Fruit fly (Drosophila melanogaster) whole organism, embryonic: Measurements from ENCODE around the gene CG7985.
A peak's percentile ranks its signal among the peaks of the same experiment; 100 is the strongest.

Experiments
- ATbp ChIP-seq: fragments of 200-800 bp; sonication (Bioruptor generic); optimal IDR thresholded peaks from 2 replicates; lab custom pipeline; 2017; ENCODE audit warnings: missing biosample characterization, mild to moderate bottlenecking, missing genetic modification characterization, missing genetic modification reagents
- Abd-B ChIP-seq: fragments of 200-800 bp; sonication (Bioruptor generic); optimal IDR thresholded peaks from 2 replicates; lab custom pipeline; 2018; ENCODE audit warnings: missing biosample characterization, mild to moderate bottlenecking, missing genetic modification characterization, moderate library complexity
- Atf6 ChIP-seq: fragments of 200-800 bp; sonication (Bioruptor generic); IDR thresholded peaks from 2 replicates; pipeline ENCODE4 v1.3.6; 2022; ENCODE audit warnings: missing biosample characterization, missing genetic modification characterization
- CG10654 ChIP-seq: fragments of 200-800 bp; sonication (Bioruptor generic); optimal IDR thresholded peaks from 2 replicates; lab custom pipeline; 2016; ENCODE audit warnings: missing biosample characterization, missing genetic modification characterization
- CG12155 ChIP-seq: fragments of 200-800 bp; sonication (Bioruptor generic); optimal IDR thresholded peaks from 3 replicates; lab custom pipeline; 2016; ENCODE audit warnings: missing biosample characterization, missing genetic modification characterization
- CG1233 ChIP-seq: fragments of 200-800 bp; sonication (Bioruptor generic); optimal IDR thresholded peaks from 4 replicates; lab custom pipeline; 2018; ENCODE audit warnings: missing biosample characterization, mild to moderate bottlenecking, missing genetic modification characterization
- CG13296 ChIP-seq: fragments of 200-800 bp; sonication (Bioruptor generic); optimal IDR thresholded peaks from 3 replicates; lab custom pipeline; 2018; ENCODE audit warnings: missing biosample characterization, mild to moderate bottlenecking, missing genetic modification characterization
- CG13424 ChIP-seq: fragments of 200-800 bp; sonication (Bioruptor generic); optimal IDR thresholded peaks from 2 replicates; lab custom pipeline; 2019; ENCODE audit warnings: missing biosample characterization, mild to moderate bottlenecking, missing genetic modification characterization, moderate library complexity
- CG13775 ChIP-seq: fragments of 200-800 bp; sonication (Bioruptor generic); optimal IDR thresholded peaks from 3 replicates; lab custom pipeline; 2017; ENCODE audit warnings: missing biosample characterization, mild to moderate bottlenecking, missing genetic modification characterization
- CG17361 ChIP-seq: fragments of 200-800 bp; sonication (Bioruptor generic); IDR thresholded peaks from 3 replicates; pipeline ENCODE4 v1.3.6; 2022; ENCODE audit warnings: missing biosample characterization, missing genetic modification characterization
- CG2875 ChIP-seq: fragments of 200-800 bp; sonication (Bioruptor generic); optimal IDR thresholded peaks from 2 replicates; lab custom pipeline; 2017; ENCODE audit warnings: missing biosample characterization, mild to moderate bottlenecking, missing genetic modification characterization, missing genetic modification reagents
- CG2889 ChIP-seq: fragments of 200-800 bp; sonication (Bioruptor generic); IDR thresholded peaks from 3 replicates; pipeline ENCODE4 v1.3.6; 2022; ENCODE audit warnings: missing biosample characterization, missing genetic modification characterization
- CG3407 ChIP-seq: fragments of 200-800 bp; sonication (Bioruptor generic); optimal IDR thresholded peaks from 2 replicates; lab custom pipeline; 2018; ENCODE audit warnings: missing biosample characterization, mild to moderate bottlenecking, missing genetic modification characterization
- CG3847 ChIP-seq: fragments of 200-800 bp; sonication (Bioruptor generic); IDR thresholded peaks from 2 replicates; pipeline ENCODE4 v1.3.6; 2022; ENCODE audit warnings: missing biosample characterization, missing genetic modification characterization
- CG4282 ChIP-seq: fragments of 200-800 bp; sonication (Bioruptor generic); optimal IDR thresholded peaks from 2 replicates; lab custom pipeline; 2016; ENCODE audit warnings: missing biosample characterization, missing genetic modification characterization
- CG4854 ChIP-seq: fragments of 200-800 bp; sonication (Bioruptor generic); optimal IDR thresholded peaks from 2 replicates; lab custom pipeline; 2016; ENCODE audit warnings: missing biosample characterization, missing genetic modification characterization, inconsistent platforms
- CG6175 ChIP-seq: fragments of 200-800 bp; sonication (Bioruptor generic); IDR thresholded peaks from 3 replicates; pipeline ENCODE4 v1.3.6; 2022; ENCODE audit warnings: missing biosample characterization, missing genetic modification characterization
- CG7556 ChIP-seq: fragments of 200-800 bp; sonication (Bioruptor generic); optimal IDR thresholded peaks from 2 replicates; lab custom pipeline; 2017; ENCODE audit warnings: missing biosample characterization, mild to moderate bottlenecking, missing genetic modification characterization
- CG8388 ChIP-seq: fragments of 200-800 bp; sonication (Bioruptor generic); optimal IDR thresholded peaks from 2 replicates; lab custom pipeline; 2019; ENCODE audit warnings: missing biosample characterization, mild to moderate bottlenecking, missing genetic modification characterization, moderate library complexity
- CG9727 ChIP-seq: fragments of 200-800 bp; sonication (Bioruptor generic); optimal IDR thresholded peaks from 3 replicates; lab custom pipeline; 2017; ENCODE audit warnings: missing biosample characterization, mild to moderate bottlenecking, missing genetic modification characterization
- CTCF ChIP-seq: fragments of 200-800 bp; sonication (Bioruptor generic); optimal IDR thresholded peaks from 2 replicates; lab custom pipeline; 2017; ENCODE audit warnings: missing biosample characterization, mild to moderate bottlenecking, missing genetic modification characterization, moderate library complexity
- D19B ChIP-seq: fragments of 200-800 bp; sonication (Bioruptor generic); optimal IDR thresholded peaks from 2 replicates; lab custom pipeline; 2017; ENCODE audit warnings: missing biosample characterization, mild to moderate bottlenecking, missing genetic modification characterization
- Doc2 ChIP-seq: fragments of 200-800 bp; sonication (Bioruptor generic); IDR thresholded peaks from 2 replicates; pipeline ENCODE4 v1.3.6; 2022; ENCODE audit warnings: missing biosample characterization, missing genetic modification characterization
- Ets65A ChIP-seq: fragments of 200-800 bp; sonication (Bioruptor generic); peaks from one replicate; lab custom pipeline; 2016; ENCODE audit warnings: missing biosample characterization, missing genetic modification characterization
- Fer2 ChIP-seq: fragments of 200-800 bp; sonication (Bioruptor generic); optimal IDR thresholded peaks from 2 replicates; lab custom pipeline; 2018; ENCODE audit warnings: missing biosample characterization, mild to moderate bottlenecking, missing genetic modification characterization, moderate library complexity
- HLH4C ChIP-seq: fragments of 200-800 bp; sonication (Bioruptor generic); IDR thresholded peaks from 3 replicates; pipeline ENCODE4 v1.3.6; 2022; ENCODE audit warnings: missing biosample characterization, missing genetic modification characterization; ENCODE audit not compliant: partially characterized antibody
- HLH54F ChIP-seq: fragments of 200-800 bp; sonication (Bioruptor generic); optimal IDR thresholded peaks from 3 replicates; lab custom pipeline; 2016; ENCODE audit warnings: missing biosample characterization, missing genetic modification characterization
- Lpt ChIP-seq: fragments of >200 bp; optimal IDR thresholded peaks from 2 replicates; lab custom pipeline; 2018; ENCODE audit warnings: missing biosample characterization, missing genetic modification characterization
- Med ChIP-seq: fragments of 200-800 bp; sonication (Bioruptor generic); peaks from one replicate; lab custom pipeline; 2016; ENCODE audit warnings: missing biosample characterization, missing genetic modification characterization, mild to moderate bottlenecking, inconsistent platforms, moderate library complexity
- Nf-YC ChIP-seq: fragments of 200-800 bp; optimal IDR thresholded peaks from 3 replicates; lab custom pipeline; 2019; ENCODE audit warnings: missing biosample characterization, mild to moderate bottlenecking, missing genetic modification characterization, moderate library complexity
- Rfx ChIP-seq: fragments of 200-800 bp; sonication (Bioruptor generic); IDR thresholded peaks from 2 replicates; pipeline ENCODE4 v1.3.6; 2022; ENCODE audit warnings: missing biosample characterization, missing genetic modification characterization
- Side ChIP-seq: fragments of 200-800 bp; sonication (Bioruptor generic); optimal IDR thresholded peaks from 2 replicates; lab custom pipeline; 2016; ENCODE audit warnings: missing biosample characterization, missing genetic modification characterization
- Stat92E ChIP-seq, 3 experiments: fragments of >200 bp in 2 of 3; fragments of 200-800 bp in 1 of 3; sonication (Bioruptor generic) in 1 of 3; optimal IDR thresholded peaks; 2 replicates each; lab custom pipeline; 2017 to 2019; ENCODE audit warnings: missing biosample characterization in 3 of 3, missing genetic modification characterization in 3 of 3, mild to moderate bottlenecking in 1 of 3, moderate library complexity in 1 of 3
- Taf1 ChIP-seq: fragments of 200-800 bp; sonication (Bioruptor generic); IDR thresholded peaks from 2 replicates; pipeline ENCODE4 v1.3.6; 2022; ENCODE audit warnings: missing biosample characterization, missing genetic modification characterization
- az2 ChIP-seq: fragments of 200-800 bp; sonication (Bioruptor generic); optimal IDR thresholded peaks from 3 replicates; lab custom pipeline; 2016; ENCODE audit warnings: missing biosample characterization, missing genetic modification characterization
- bsh ChIP-seq, 2 experiments: fragments of 200-800 bp; sonication (Bioruptor generic); optimal IDR thresholded peaks; 2 replicates each; lab custom pipeline; 2017 to 2018; ENCODE audit warnings: mild to moderate bottlenecking in 2 of 2, missing biosample characterization in 2 of 2, missing genetic modification characterization in 2 of 2, moderate library complexity in 1 of 2
- chm ChIP-seq: fragments of 200-800 bp; sonication (Bioruptor generic); IDR thresholded peaks from 2 replicates; pipeline ENCODE4 v1.3.6; 2022; ENCODE audit warnings: missing biosample characterization, missing genetic modification characterization
- fd64A ChIP-seq: fragments of 200-800 bp; sonication (Bioruptor generic); optimal IDR thresholded peaks from 3 replicates; lab custom pipeline; 2018; ENCODE audit warnings: missing biosample characterization, mild to moderate bottlenecking, missing genetic modification characterization
- hb ChIP-seq: fragments of 200-800 bp; sonication (Bioruptor generic); IDR thresholded peaks from 3 replicates; pipeline ENCODE4 v1.3.6; 2022; ENCODE audit warnings: missing biosample characterization, missing genetic modification characterization; ENCODE audit not compliant: partially characterized antibody
- her ChIP-seq: fragments of 200-800 bp; sonication (Bioruptor generic); optimal IDR thresholded peaks from 2 replicates; lab custom pipeline; 2016; ENCODE audit warnings: missing biosample characterization, missing genetic modification characterization
- insv ChIP-seq, 2 experiments: fragments of 200-800 bp; sonication (Bioruptor generic); optimal IDR thresholded peaks; 3 replicates each; lab custom pipeline; 2016 to 2018; ENCODE audit warnings: missing biosample characterization in 2 of 2, missing genetic modification characterization in 2 of 2
- inv ChIP-seq: fragments of 200-800 bp; sonication (Bioruptor generic); IDR thresholded peaks from 2 replicates; pipeline ENCODE4 v1.3.6; 2022; ENCODE audit warnings: missing biosample characterization, missing genetic modification characterization; ENCODE audit not compliant: partially characterized antibody
- kah ChIP-seq: fragments of 200-800 bp; sonication (Bioruptor generic); optimal IDR thresholded peaks from 2 replicates; lab custom pipeline; 2018; ENCODE audit warnings: missing biosample characterization, mild to moderate bottlenecking, missing genetic modification characterization
- lola ChIP-seq, 3 experiments: fragments of >200 bp in 2 of 3; fragments of 200-800 bp in 1 of 3; sonication (Bioruptor generic) in 1 of 3; optimal IDR thresholded peaks; 2 replicates each; lab custom pipeline; 2017 to 2019; ENCODE audit warnings: missing biosample characterization in 3 of 3, missing genetic modification characterization in 3 of 3, mild to moderate bottlenecking in 1 of 3, moderate library complexity in 1 of 3
- pan ChIP-seq, 4 experiments: fragments of >200 bp in 3 of 4; fragments of 200-800 bp in 1 of 4; sonication (Bioruptor generic) in 1 of 4; optimal IDR thresholded peaks in 3 of 4; IDR thresholded peaks in 1 of 4; 2 replicates each; pipeline versions ENCODE4 v1.3.6 to Lab custom; 2017 to 2022; ENCODE audit warnings: missing biosample characterization in 2 of 4, missing genetic modification characterization in 2 of 4, mixed read lengths in 1 of 4
- pb ChIP-seq: fragments of 200-800 bp; sonication (Bioruptor generic); optimal IDR thresholded peaks from 3 replicates; lab custom pipeline; 2016; ENCODE audit warnings: missing biosample characterization, missing genetic modification characterization
- sisA ChIP-seq: fragments of 200-800 bp; sonication (Bioruptor generic); IDR thresholded peaks from 2 replicates; pipeline ENCODE4 v1.3.6; 2022; ENCODE audit warnings: missing biosample characterization, missing genetic modification characterization
- slbo ChIP-seq: fragments of 200-800 bp; sonication (Bioruptor generic); IDR thresholded peaks from 2 replicates; pipeline ENCODE4 v1.3.6; 2022; ENCODE audit warnings: missing biosample characterization, missing genetic modification characterization
- so ChIP-seq: fragments of 200-800 bp; sonication (Bioruptor generic); IDR thresholded peaks from 3 replicates; pipeline ENCODE4 v1.3.6; 2022; ENCODE audit warnings: missing biosample characterization, missing genetic modification characterization
- zfh1 ChIP-seq: fragments of 200-800 bp; sonication (Bioruptor generic); IDR thresholded peaks from 3 replicates; pipeline ENCODE4 v1.3.6; 2022; ENCODE audit warnings: missing biosample characterization, missing genetic modification characterization

Gene CG7985

dm6 chr3R:18168398-18168797, 31.3 kb upstream of the CG7985 start (continued):
- no peak for TF ChIP-seq Atf6 (GFP tag; lab: Robert Waterston, UW)
- no peak for TF ChIP-seq Lpt (GFP tag; lab: Kevin White, UChicago)
- TF ChIP-seq insv (GFP tag; optimal IDR thresholded peaks at IDR 0.05; lab: Kevin White, UChicago) = no peak
- TF ChIP-seq CG8388 = no peak
- TF ChIP-seq Fer2 (tag; lab: Kevin White, UChicago) = peak; percentile 14
- no peak for TF ChIP-seq fd64A (GFP tag; lab: Kevin White, UChicago)
- TF ChIP-seq CG1233 (GFP tag; lab: Kevin White, UChicago) = no peak
- peak; percentile 56; the same call in 1 of the 2 replicates for TF ChIP-seq slbo (GFP tag; lab: Robert Waterston, UW)
- TF ChIP-seq CG13775 (GFP tag; lab: Kevin White, UChicago) = peak; percentile 14
- TF ChIP-seq CG10654 (GFP tag; lab: Kevin White, UChicago) = no peak
- TF ChIP-seq ATbp (GFP tag; lab: Kevin White, UChicago) = peak; percentile 7
- peak; percentile 75 for TF ChIP-seq kah
- no peak for TF ChIP-seq CG2889
- TF ChIP-seq CG4282 (GFP tag; lab: Kevin White, UChicago) = no peak
- TF ChIP-seq Taf1 = 0 out of 2 replicates have a peak, but pooled peaks have one; percentile 7
- no peak for TF ChIP-seq pan (optimal IDR thresholded peaks at IDR 0.05; lab: Kevin White, UChicago)
- TF ChIP-seq pan (GFP tag; optimal IDR thresholded peaks at IDR 0.05 in 1 of 2, IDR thresholded peaks at IDR 0.05 in 1 of 2) = peak in 1 of 2 experiments; percentile 27
- peak; percentile 56 for TF ChIP-seq CTCF
- TF ChIP-seq so (GFP tag; lab: Robert Waterston, UW) = 0 out of 3 replicates have a peak, but pooled peaks have one; percentile 8
- TF ChIP-seq CG17361 (GFP tag; lab: Robert Waterston, UW) = 0 out of 3 replicates have a peak, but pooled peaks have one; percentile 5
- no peak for TF ChIP-seq pb (GFP tag; lab: Kevin White, UChicago)
- TF ChIP-seq hb (GFP tag; lab: Robert Waterston, UW) = no peak
- peak; percentile 18 for TF ChIP-seq Side (GFP tag; lab: Kevin White, UChicago)
- TF ChIP-seq Stat92E (GFP tag; optimal IDR thresholded peaks at IDR 0.05; lab: Kevin White, UChicago) = no peak
- TF ChIP-seq HLH4C (GFP tag; lab: Robert Waterston, UW) = no peak
- no peak for TF ChIP-seq inv (GFP tag; lab: Robert Waterston, UW)
- TF ChIP-seq CG9727 (GFP tag; lab: Kevin White, UChicago) = no peak
- peak; percentile 27 for TF ChIP-seq D19B (GFP tag; lab: Kevin White, UChicago)
- TF ChIP-seq CG3407 (GFP tag; lab: Kevin White, UChicago) = no peak
- no peak for TF ChIP-seq CG2875 (GFP tag; lab: Kevin White, UChicago)
- TF ChIP-seq CG7556 (GFP tag; lab: Kevin White, UChicago) = no peak
- TF ChIP-seq CG12155 (GFP tag; lab: Kevin White, UChicago) = peak; percentile 38
- TF ChIP-seq Med (GFP tag; lab: Kevin White, UChicago) = peak; percentile 89
- TF ChIP-seq az2 = no peak
- TF ChIP-seq zfh1 (GFP tag; lab: Robert Waterston, UW) = no peak
- peak; percentile 74 for TF ChIP-seq Rfx (GFP tag; lab: Robert Waterston, UW)
- no peak for TF ChIP-seq Abd-B (GFP tag; lab: Kevin White, UChicago)
- TF ChIP-seq bsh (GFP tag; optimal IDR thresholded peaks at IDR 0.05; lab: Kevin White, UChicago) = peak in 1 of 2 experiments; percentile 12
- no peak for TF ChIP-seq sisA
- peak; percentile 3 for TF ChIP-seq HLH54F (GFP tag; lab: Kevin White, UChicago)
- TF ChIP-seq CG3847 = 0 out of 2 replicates have a peak, but pooled peaks have one; percentile 38
- TF ChIP-seq Doc2 = no peak
- TF ChIP-seq CG13296 (GFP tag; lab: Kevin White, UChicago) = peak; percentile 31
- no peak for TF ChIP-seq lola (GFP tag; optimal IDR thresholded peaks at IDR 0.05; lab: Kevin White, UChicago)
- peak; percentile 51 for TF ChIP-seq CG13424 (tag; lab: Kevin White, UChicago)
- no peak for TF ChIP-seq CG4854 (GFP tag; lab: Kevin White, UChicago)
- TF ChIP-seq CG6175 (GFP tag; lab: Robert Waterston, UW) = 0 out of 3 replicates have a peak, but pooled peaks have one; percentile 25
- TF ChIP-seq her = peak; percentile 34
- TF ChIP-seq Nf-YC = peak; percentile 47
- TF ChIP-seq chm (GFP tag; lab: Robert Waterston, UW) = no peak
- peak; percentile 34 for TF ChIP-seq Ets65A (GFP tag; lab: Kevin White, UChicago)
